Fruit fly (Drosophila melanogaster): ENCODE data around the gene spen.

The spen gene

dm6 chr2L:250507-251215 lies 91.8 kb downstream of the spen start, which contains the start of gene kis:
TSS of gene kis (minus strand) at chr2L:250823.
- TF ChIP-seq CG8478 (optimal IDR thresholded peaks at IDR 0.05) (no peak), CTCF (optimal IDR thresholded peaks at IDR 0.05) (peak; percentile 29 to 50)

- TF ChIP-seq CTCF (optimal IDR thresholded peaks at IDR 0.05) (peak in 1 of 2 experiments; percentile 21), CG8478 (optimal IDR thresholded peaks at IDR 0.05) (no peak)
Observed at dm6 chr2L:252174-252573, 93.3 kb downstream of the spen start, which contains the start of gene Rpp30. TSS of gene Rpp30 (minus strand) at chr2L:252373.
